Fruit fly (Drosophila melanogaster) whole organism, embryonic: ENCODE results near the gene Bx42.
A peak's percentile ranks its signal among the peaks of the same experiment; 100 is the strongest.

Experiments
- CG10267 ChIP-seq: fragments of 200-800 bp; sonication (Bioruptor generic); optimal IDR thresholded peaks from 2 replicates; lab custom pipeline; 2018; ENCODE audit warnings: missing biosample characterization, mild to moderate bottlenecking, missing genetic modification characterization, moderate library complexity
- CG11093 ChIP-seq: fragments of 200-800 bp; sonication (Bioruptor generic); IDR thresholded peaks from 3 replicates; pipeline ENCODE4 v1.3.6; 2022; ENCODE audit warnings: missing biosample characterization, missing genetic modification characterization
- CG12071 ChIP-seq: fragments of 200-800 bp; sonication (Bioruptor generic); optimal IDR thresholded peaks from 3 replicates; lab custom pipeline; 2018; ENCODE audit warnings: missing biosample characterization, mild to moderate bottlenecking, missing genetic modification characterization
- CG12219 ChIP-seq: fragments of 200-800 bp; sonication (Bioruptor generic); optimal IDR thresholded peaks from 3 replicates; lab custom pipeline; 2018; ENCODE audit warnings: missing biosample characterization, mild to moderate bottlenecking, missing genetic modification characterization
- CG13624 ChIP-seq: fragments of 200-800 bp; sonication (Bioruptor generic); optimal IDR thresholded peaks from 2 replicates; lab custom pipeline; 2016; ENCODE audit warnings: missing biosample characterization, missing genetic modification characterization
- CG13775 ChIP-seq: fragments of 200-800 bp; sonication (Bioruptor generic); optimal IDR thresholded peaks from 3 replicates; lab custom pipeline; 2017; ENCODE audit warnings: missing biosample characterization, mild to moderate bottlenecking, missing genetic modification characterization
- CG14667 ChIP-seq: fragments of 200-800 bp; sonication (Bioruptor generic); IDR thresholded peaks from 2 replicates; pipeline ENCODE4 v1.3.6; 2022; ENCODE audit warnings: missing biosample characterization, missing genetic modification characterization
- CG14710 ChIP-seq: fragments of 200-800 bp; sonication (Bioruptor generic); optimal IDR thresholded peaks from 3 replicates; lab custom pipeline; 2019; ENCODE audit warnings: missing biosample characterization, mild to moderate bottlenecking, missing genetic modification characterization, moderate library complexity
- CG15479 ChIP-seq: fragments of 200-800 bp; sonication (Bioruptor generic); optimal IDR thresholded peaks from 3 replicates; lab custom pipeline; 2019; ENCODE audit warnings: missing biosample characterization, mild to moderate bottlenecking, missing genetic modification characterization, moderate library complexity
- CG1647 ChIP-seq: fragments of 200-800 bp; sonication (Bioruptor generic); optimal IDR thresholded peaks from 3 replicates; lab custom pipeline; 2016; ENCODE audit warnings: missing biosample characterization, missing genetic modification characterization
- CG16813 ChIP-seq: fragments of 200-800 bp; sonication (Bioruptor generic); IDR thresholded peaks from 3 replicates; pipeline ENCODE4 v1.3.6; 2022; ENCODE audit warnings: missing biosample characterization, missing genetic modification characterization; ENCODE audit not compliant: partially characterized antibody
- CG17328 ChIP-seq: fragments of 200-800 bp; sonication (Bioruptor generic); IDR thresholded peaks from 2 replicates; pipeline ENCODE4 v1.3.6; 2022; ENCODE audit warnings: missing biosample characterization, missing genetic modification characterization
- CG17359 ChIP-seq: fragments of 200-800 bp; sonication (Bioruptor generic); optimal IDR thresholded peaks from 3 replicates; lab custom pipeline; 2018; ENCODE audit warnings: missing biosample characterization, mild to moderate bottlenecking, missing genetic modification characterization, moderate library complexity
- CG17385 ChIP-seq: fragments of 200-800 bp; sonication (Bioruptor generic); optimal IDR thresholded peaks from 3 replicates; lab custom pipeline; 2018; ENCODE audit warnings: missing biosample characterization, mild to moderate bottlenecking, missing genetic modification characterization
- CG30020 ChIP-seq: fragments of 200-800 bp; optimal IDR thresholded peaks from 2 replicates; lab custom pipeline; 2019; ENCODE audit warnings: missing biosample characterization, mild to moderate bottlenecking, missing genetic modification characterization, moderate library complexity
- CG3281 ChIP-seq: fragments of 200-800 bp; sonication (Bioruptor generic); optimal IDR thresholded peaks from 3 replicates; lab custom pipeline; 2017; ENCODE audit warnings: missing biosample characterization, mild to moderate bottlenecking, missing genetic modification characterization
- CG34224 ChIP-seq: fragments of 200-800 bp; sonication (Bioruptor generic); IDR thresholded peaks from 3 replicates; pipeline ENCODE4 v1.3.6; 2022; ENCODE audit warnings: missing biosample characterization, missing genetic modification characterization; ENCODE audit not compliant: partially characterized antibody
- CG34376 ChIP-seq: fragments of 200-800 bp; sonication (Bioruptor generic); optimal IDR thresholded peaks from 2 replicates; lab custom pipeline; 2018; ENCODE audit warnings: missing biosample characterization, mild to moderate bottlenecking, missing genetic modification characterization
- CG3847 ChIP-seq: fragments of 200-800 bp; sonication (Bioruptor generic); IDR thresholded peaks from 2 replicates; pipeline ENCODE4 v1.3.6; 2022; ENCODE audit warnings: missing biosample characterization, missing genetic modification characterization
- CG4820 ChIP-seq: fragments of 200-800 bp; sonication (Bioruptor generic); optimal IDR thresholded peaks from 3 replicates; lab custom pipeline; 2016; ENCODE audit warnings: missing biosample characterization, missing genetic modification characterization
- CG7357 ChIP-seq: fragments of 200-800 bp; sonication (Bioruptor generic); IDR thresholded peaks from 3 replicates; pipeline ENCODE4 v1.3.6; 2022; ENCODE audit warnings: missing biosample characterization, missing genetic modification characterization
- CG7987 ChIP-seq: fragments of 200-800 bp; sonication (Bioruptor generic); optimal IDR thresholded peaks from 2 replicates; lab custom pipeline; 2018; ENCODE audit warnings: missing biosample characterization, mild to moderate bottlenecking, missing genetic modification characterization, moderate library complexity
- CG9437 ChIP-seq: fragments of 200-800 bp; sonication (Bioruptor generic); optimal IDR thresholded peaks from 2 replicates; lab custom pipeline; 2018; ENCODE audit warnings: missing biosample characterization, mild to moderate bottlenecking, missing genetic modification characterization
- CG9817 ChIP-seq: fragments of 200-800 bp; sonication (Bioruptor generic); optimal IDR thresholded peaks from 2 replicates; lab custom pipeline; 2018; ENCODE audit warnings: missing biosample characterization, mild to moderate bottlenecking, missing genetic modification characterization, moderate library complexity
- CG9876 ChIP-seq: fragments of 200-800 bp; sonication (Bioruptor generic); optimal IDR thresholded peaks from 2 replicates; lab custom pipeline; 2016; ENCODE audit warnings: missing biosample characterization, missing genetic modification characterization
- CG9932 ChIP-seq: fragments of 200-800 bp; sonication (Bioruptor generic); IDR thresholded peaks from 2 replicates; pipeline ENCODE4 v1.3.6; 2022; ENCODE audit warnings: missing biosample characterization, missing genetic modification characterization
- CHES-1-like ChIP-seq: fragments of 200-800 bp; sonication (Bioruptor generic); optimal IDR thresholded peaks from 2 replicates; lab custom pipeline; 2016; ENCODE audit warnings: missing biosample characterization, missing genetic modification characterization
- CoRest ChIP-seq: fragments of 200-800 bp; sonication (Bioruptor generic); optimal IDR thresholded peaks from 3 replicates; lab custom pipeline; 2018; ENCODE audit warnings: missing biosample characterization, mild to moderate bottlenecking, missing genetic modification characterization, moderate library complexity
- Eip74EF ChIP-seq, 2 experiments: fragments of 200-800 bp in 1 of 2; fragments of >200 bp in 1 of 2; sonication (Bioruptor generic) in 1 of 2; optimal IDR thresholded peaks; 2 replicates each; lab custom pipeline; 2017 to 2019; ENCODE audit warnings: missing biosample characterization in 2 of 2, missing genetic modification characterization in 2 of 2, mild to moderate bottlenecking in 1 of 2, moderate library complexity in 1 of 2
- GATAe ChIP-seq: fragments of 200-800 bp; sonication (Bioruptor generic); conservative IDR thresholded peaks from 2 replicates; pipeline ENCODE4 v1.3.6; 2022; ENCODE audit warnings: missing biosample characterization, missing genetic modification characterization
- NC2β ChIP-seq: fragments of 200-800 bp; sonication (Bioruptor generic); optimal IDR thresholded peaks from 2 replicates; lab custom pipeline; 2016; ENCODE audit warnings: missing biosample characterization, missing genetic modification characterization
- Neu2 ChIP-seq: fragments of 200-800 bp; sonication (Bioruptor generic); optimal IDR thresholded peaks from 3 replicates; lab custom pipeline; 2016; ENCODE audit warnings: missing biosample characterization, missing genetic modification characterization, borderline replicate concordance
- NfI ChIP-seq: fragments of 200-800 bp; sonication (Bioruptor generic); optimal IDR thresholded peaks from 3 replicates; lab custom pipeline; 2018; ENCODE audit warnings: missing biosample characterization, mild to moderate bottlenecking, missing genetic modification characterization, moderate library complexity
- Sry-δ ChIP-seq: fragments of 200-800 bp; sonication (Bioruptor generic); optimal IDR thresholded peaks from 2 replicates; lab custom pipeline; 2016; ENCODE audit warnings: missing biosample characterization, missing genetic modification characterization
- TFAM ChIP-seq: fragments of 200-800 bp; sonication (Bioruptor generic); optimal IDR thresholded peaks from 2 replicates; lab custom pipeline; 2017; ENCODE audit warnings: missing biosample characterization, missing genetic modification characterization, inconsistent platforms
- Xrp1 ChIP-seq: fragments of 200-800 bp; sonication (Bioruptor generic); IDR thresholded peaks from 2 replicates; pipeline ENCODE4 v1.3.6; 2022; ENCODE audit warnings: missing biosample characterization, missing genetic modification characterization
- br ChIP-seq: fragments of >200 bp; optimal IDR thresholded peaks from 2 replicates; lab custom pipeline; 2017
- cg ChIP-seq: fragments of 200-800 bp; sonication (Bioruptor generic); optimal IDR thresholded peaks from 3 replicates; lab custom pipeline; 2019; ENCODE audit warnings: missing biosample characterization, mild to moderate bottlenecking, missing genetic modification characterization, moderate library complexity
- chm ChIP-seq: fragments of 200-800 bp; sonication (Bioruptor generic); IDR thresholded peaks from 2 replicates; pipeline ENCODE4 v1.3.6; 2022; ENCODE audit warnings: missing biosample characterization, missing genetic modification characterization
- crp ChIP-seq, 2 experiments: fragments of 200-800 bp; sonication (Bioruptor generic); optimal IDR thresholded peaks; 2 replicates in 1 of 2; 3 replicates in 1 of 2; lab custom pipeline; 2017; ENCODE audit warnings: missing biosample characterization in 2 of 2, missing genetic modification characterization in 2 of 2, mild to moderate bottlenecking in 1 of 2, moderate library complexity in 1 of 2
- dpn ChIP-seq, 2 experiments: fragments of 200-800 bp; sonication (Bioruptor generic); optimal IDR thresholded peaks; 3 replicates each; lab custom pipeline; 2016; ENCODE audit warnings: missing biosample characterization in 2 of 2, missing genetic modification characterization in 2 of 2
- esg ChIP-seq: fragments of 200-800 bp; sonication (Bioruptor generic); conservative IDR thresholded peaks from 2 replicates; pipeline ENCODE4 v1.3.6; 2022; ENCODE audit warnings: missing biosample characterization, missing genetic modification characterization
- ind ChIP-seq: fragments of 200-800 bp; sonication (Bioruptor generic); optimal IDR thresholded peaks from 3 replicates; lab custom pipeline; 2016; ENCODE audit warnings: missing biosample characterization, missing genetic modification characterization
- lola ChIP-seq, 3 experiments: fragments of >200 bp in 2 of 3; fragments of 200-800 bp in 1 of 3; sonication (Bioruptor generic) in 1 of 3; optimal IDR thresholded peaks; 2 replicates each; lab custom pipeline; 2017 to 2019; ENCODE audit warnings: missing biosample characterization in 3 of 3, missing genetic modification characterization in 3 of 3, mild to moderate bottlenecking in 1 of 3, moderate library complexity in 1 of 3
- mam ChIP-seq: fragments of 200-800 bp; sonication (Bioruptor generic); optimal IDR thresholded peaks from 3 replicates; lab custom pipeline; 2016; ENCODE audit warnings: missing biosample characterization, missing genetic modification characterization
- mld ChIP-seq: fragments of 200-800 bp; sonication (Bioruptor generic); IDR thresholded peaks from 3 replicates; pipeline ENCODE4 v1.3.6; 2022; ENCODE audit warnings: missing biosample characterization, missing genetic modification characterization; ENCODE audit not compliant: partially characterized antibody
- phol ChIP-seq: fragments of 200-800 bp; sonication (Bioruptor generic); optimal IDR thresholded peaks from 3 replicates; lab custom pipeline; 2018; ENCODE audit warnings: missing biosample characterization, mild to moderate bottlenecking, missing genetic modification characterization, moderate library complexity
- pum ChIP-seq: fragments of 200-800 bp; sonication (Bioruptor generic); optimal IDR thresholded peaks from 2 replicates; lab custom pipeline; 2016; ENCODE audit warnings: missing biosample characterization, missing genetic modification characterization
- ranshi ChIP-seq: fragments of 200-800 bp; sonication (Bioruptor generic); IDR thresholded peaks from 2 replicates; pipeline ENCODE4 v1.3.6; 2022; ENCODE audit warnings: missing biosample characterization, missing genetic modification characterization
- sr ChIP-seq: fragments of 200-800 bp; sonication (Bioruptor generic); IDR thresholded peaks from 3 replicates; pipeline ENCODE4 v1.3.6; 2022; ENCODE audit warnings: missing biosample characterization, missing genetic modification characterization
- vvl ChIP-seq: fragments of 200-800 bp; sonication (Bioruptor generic); IDR thresholded peaks from 2 replicates; pipeline ENCODE4 v1.3.6; 2022; ENCODE audit warnings: missing biosample characterization, missing genetic modification characterization

Gene Bx42

DNA sequence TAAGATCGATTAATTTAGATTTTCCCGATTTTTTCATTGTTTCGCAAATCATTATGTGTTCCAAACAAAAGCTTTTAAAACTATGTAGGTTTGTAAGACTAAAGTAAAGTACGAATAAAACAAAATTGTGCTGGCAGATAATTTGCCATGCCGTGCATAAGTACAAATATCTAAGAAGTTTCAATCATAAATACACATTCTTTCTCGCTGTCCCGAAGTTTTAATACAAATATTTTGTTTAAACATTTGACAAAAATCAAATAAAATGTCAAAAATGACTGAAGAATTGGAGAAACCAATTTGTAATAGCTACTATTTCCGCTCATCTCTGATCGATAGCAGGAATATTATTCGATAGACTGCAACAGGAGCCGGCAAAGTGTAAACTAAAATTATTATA, 23.8 kb downstream of the Bx42 start, which contains the start of gene APC4 (continued):
- TF ChIP-seq ind (GFP tag; lab: Kevin White, UChicago) (peak; percentile 32), NfI (GFP tag; lab: Kevin White, UChicago) (no peak), CG9876 (GFP tag; lab: Kevin White, UChicago) (no peak), CG17328 (GFP tag; lab: Robert Waterston, UW) (no peak), CG17385 (GFP tag; lab: Kevin White, UChicago) (peak; percentile 41), mld (GFP tag; lab: Robert Waterston, UW) (no peak), NC2β (GFP tag; lab: Kevin White, UChicago) (no peak), sr (no peak), esg (GFP tag; lab: Robert Waterston, UW) (no peak; the same call in 1 of the 2 replicates), CG13624 (GFP tag; lab: Kevin White, UChicago) (peak; percentile 27), CG14667 (GFP tag; lab: Robert Waterston, UW) (no peak), CG9932 (GFP tag; lab: Robert Waterston, UW) (peak; percentile 51), Neu2 (GFP tag; lab: Kevin White, UChicago) (no peak), Xrp1 (GFP tag; lab: Robert Waterston, UW) (0 out of 2 replicates have a peak, but pooled peaks have one; percentile 26), vvl (GFP tag; lab: Robert Waterston, UW) (no peak), CG9817 (tag; lab: Kevin White, UChicago) (peak; percentile 31), dpn (GFP tag; optimal IDR thresholded peaks at IDR 0.05; lab: Kevin White, UChicago) (peak; percentile 14 to 20), CG12071 (GFP tag; lab: Kevin White, UChicago) (no peak), CG10267 (peak; percentile 33), chm (no peak), CG7987 (no peak), TFAM (GFP tag; lab: Kevin White, UChicago) (no peak), CG3281 (GFP tag; lab: Kevin White, UChicago) (peak; percentile 26), br (lab: Kevin White, UChicago) (no peak), crp (GFP tag; optimal IDR thresholded peaks at IDR 0.05; lab: Kevin White, UChicago) (no peak), CG15479 (GFP tag; lab: Kevin White, UChicago) (no peak), pum (GFP tag; lab: Kevin White, UChicago) (peak; percentile 11), Eip74EF (GFP tag; optimal IDR thresholded peaks at IDR 0.05; lab: Kevin White, UChicago) (no peak), Sry-δ (GFP tag; lab: Kevin White, UChicago) (peak; percentile 60), CG13775 (peak; percentile 9), phol (tag; lab: Kevin White, UChicago) (peak; percentile 60), GATAe (GFP tag; lab: Robert Waterston, UW) (no peak), CG9437 (GFP tag; lab: Kevin White, UChicago) (peak; percentile 25), CG34224 (no peak), CG7357 (GFP tag; lab: Robert Waterston, UW) (no peak), CG12219 (no peak), CG34376 (peak; percentile 43), CG16813 (GFP tag; lab: Robert Waterston, UW) (no peak), mam (no peak), ranshi (no peak), CG30020 (peak; percentile 28), CG1647 (GFP tag; lab: Kevin White, UChicago) (no peak), CG3847 (GFP tag; lab: Robert Waterston, UW) (no peak), CG17359 (peak; percentile 25), cg (no peak), CG14710 (peak; percentile 52), lola (GFP tag; optimal IDR thresholded peaks at IDR 0.05; lab: Kevin White, UChicago) (peak in 1 of 3 experiments; percentile 48), CG4820 (GFP tag; lab: Kevin White, UChicago) (peak; percentile 31), CG11093 (GFP tag; lab: Robert Waterston, UW) (no peak), CHES-1-like (GFP tag; lab: Kevin White, UChicago) (peak; percentile 38), CoRest (tag; lab: Kevin White, UChicago) (peak; percentile 66)
